Fruit fly (Drosophila melanogaster) whole organism, pupa: ENCODE data around the gene crb.

Experiments
- CG4496 ChIP-seq: fragments of 200-800 bp; sonication (Bioruptor generic); IDR thresholded peaks from 3 replicates; pipeline ENCODE4 v1.3.6; 2022; ENCODE audit warnings: missing biosample characterization, missing genetic modification characterization
- EcR ChIP-seq: fragments of 200-800 bp; sonication (Bioruptor generic); optimal IDR thresholded peaks from 3 replicates; lab custom pipeline; 2019; ENCODE audit warnings: missing biosample characterization, missing genetic modification characterization, mild to moderate bottlenecking, moderate library complexity, missing genetic modification reagents
- Ets98B ChIP-seq: fragments of 200-800 bp; sonication (Bioruptor generic); IDR thresholded peaks from 2 replicates; pipeline ENCODE4 v1.3.6; 2022; ENCODE audit warnings: missing biosample characterization, missing genetic modification characterization
- Pif1B ChIP-seq: fragments of 200-800 bp; sonication (Bioruptor generic); optimal IDR thresholded peaks from 3 replicates; lab custom pipeline; 2016; ENCODE audit warnings: missing biosample characterization, missing genetic modification characterization
- Snoo ChIP-seq: fragments of 200-800 bp; sonication (Bioruptor generic); optimal IDR thresholded peaks from 3 replicates; lab custom pipeline; 2017; ENCODE audit warnings: missing biosample characterization, mild to moderate bottlenecking, missing genetic modification characterization, inconsistent platforms
- rn ChIP-seq: fragments of 200-800 bp; sonication (Bioruptor generic); IDR thresholded peaks from 2 replicates; pipeline ENCODE4 v1.3.6; 2022; ENCODE audit warnings: missing biosample characterization, missing genetic modification characterization

- TF ChIP-seq CG4496 (GFP tag; lab: Robert Waterston, UW): peak; percentile 58; the same call in 1 of the 3 replicates
- TF ChIP-seq Snoo: no peak
- TF ChIP-seq EcR (GFP tag; lab: Kevin White, UChicago): peak; percentile 40
- no peak for TF ChIP-seq Pif1B (GFP tag; lab: Kevin White, UChicago)
- no peak for TF ChIP-seq rn (GFP tag; lab: Robert Waterston, UW)
- no peak; the same call in 1 of the 2 replicates for TF ChIP-seq Ets98B (GFP tag; lab: Robert Waterston, UW)
These were observed 22.0 kb upstream of the crb start, which contains the start of gene Orct2 for dm6 chr3R:24272775-24273290.
